Worm (Caenorhabditis elegans) whole organism, early embryonic: ENCODE data around the gene ppfr-4.

ENCODE experiments used
- B0310.2 ChIP-seq: sonication (generic microtip); optimal IDR thresholded peaks from 2 replicates; lab custom pipeline; 2016; ENCODE audit warnings: mild to moderate bottlenecking, missing genetic modification characterization, missing compliant biosample characterization
- F13C5.2 ChIP-seq: sonication (generic microtip); optimal IDR thresholded peaks from 2 replicates; lab custom pipeline; 2017; ENCODE audit warnings: mild to moderate bottlenecking, missing genetic modification characterization, inconsistent platforms, missing compliant biosample characterization
- aly-1 ChIP-seq: sonication (generic microtip); optimal IDR thresholded peaks from 2 replicates; lab custom pipeline; 2016; ENCODE audit warnings: missing genetic modification characterization, missing compliant biosample characterization
- ama-1 ChIP-seq: fragments of 150-350 bp; optimal IDR thresholded peaks from 2 replicates; lab custom pipeline; 2014
- ceh-13 ChIP-seq: fragments of 200-800 bp; sonication (Bioruptor generic); optimal IDR thresholded peaks from 2 replicates; lab custom pipeline; 2018; ENCODE audit warnings: mild to moderate bottlenecking, missing genetic modification characterization, missing compliant biosample characterization
- ceh-36 ChIP-seq: sonication (generic microtip); optimal IDR thresholded peaks from 2 replicates; lab custom pipeline; 2016; ENCODE audit warnings: missing genetic modification characterization, inconsistent platforms, missing compliant biosample characterization
- ets-7 ChIP-seq: sonication (generic microtip); optimal IDR thresholded peaks from 2 replicates; lab custom pipeline; 2016; ENCODE audit warnings: missing genotype, missing genetic modification characterization, missing compliant biosample characterization
- flt-1 ChIP-seq: fragments of 200-800 bp; sonication (Bioruptor generic); IDR thresholded peaks from 2 replicates; pipeline ENCODE4 v1.3.6; 2022; ENCODE audit warnings: missing genetic modification characterization, missing compliant biosample characterization
- hmbx-1 ChIP-seq: sonication (generic microtip); optimal IDR thresholded peaks from 2 replicates; lab custom pipeline; 2016; ENCODE audit warnings: mild to moderate bottlenecking, missing genetic modification characterization, missing compliant biosample characterization
- hmg-4 ChIP-seq: fragments of 200-800 bp; sonication (Bioruptor generic); optimal IDR thresholded peaks from 2 replicates; lab custom pipeline; 2018; ENCODE audit warnings: mild to moderate bottlenecking, missing genetic modification characterization, missing compliant biosample characterization
- hnd-1 ChIP-seq: sonication (generic microtip); optimal IDR thresholded peaks from 2 replicates; lab custom pipeline; 2016; ENCODE audit warnings: missing genetic modification characterization, missing compliant biosample characterization
- pes-1 ChIP-seq: fragments of 200-800 bp; sonication (Bioruptor generic); IDR thresholded peaks from 2 replicates; pipeline ENCODE4 v1.3.6; 2022; ENCODE audit warnings: missing genetic modification reagents, missing genetic modification characterization, missing compliant biosample characterization
- scrt-1 ChIP-seq: fragments of 200-800 bp; sonication (Bioruptor generic); IDR thresholded peaks from 2 replicates; pipeline ENCODE4 v1.3.6; 2022; ENCODE audit warnings: missing genetic modification characterization, missing compliant biosample characterization
- sea-1 ChIP-seq: fragments of 200-800 bp; sonication (Bioruptor generic); conservative IDR thresholded peaks from 2 replicates; pipeline ENCODE4 v1.3.6; 2022; ENCODE audit warnings: missing genetic modification characterization, missing compliant biosample characterization
- tbx-11 ChIP-seq: fragments of 200-800 bp; sonication (Bioruptor generic); IDR thresholded peaks from 2 replicates; pipeline ENCODE4 v1.3.6; 2022; ENCODE audit warnings: missing genetic modification characterization, missing compliant biosample characterization
- tbx-37 ChIP-seq: fragments of 200-800 bp; sonication (Bioruptor generic); conservative IDR thresholded peaks from 2 replicates; pipeline ENCODE4 v1.3.6; 2022; ENCODE audit warnings: missing genetic modification reagents, missing genetic modification characterization, missing compliant biosample characterization
- tra-4 ChIP-seq: sonication (generic microtip); optimal IDR thresholded peaks from 2 replicates; lab custom pipeline; 2017; ENCODE audit warnings: missing genetic modification characterization, missing compliant biosample characterization

ppfr-4 gene

DNA sequence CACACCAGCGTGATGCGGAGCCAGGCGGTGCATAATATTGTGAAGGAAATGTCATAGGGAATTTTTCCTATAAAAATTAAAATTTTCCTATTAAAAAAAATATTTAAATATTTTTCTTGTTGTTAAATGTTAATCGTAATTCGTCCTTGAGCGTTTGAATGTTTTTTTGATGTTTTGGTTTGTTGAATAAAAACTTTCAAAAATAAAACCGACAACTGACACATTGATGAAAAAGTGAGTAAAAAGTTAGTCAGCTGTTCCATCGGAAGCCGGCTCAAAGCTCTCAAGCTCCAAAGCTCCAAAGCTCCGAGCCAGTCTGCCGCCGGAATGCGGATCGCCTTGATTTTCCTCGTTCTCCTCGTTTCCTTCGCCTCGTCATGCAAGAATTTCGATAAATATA lies 1.1 kb upstream of the ppfr-4 start, which contains the start of gene Y71H2B.4:
TSS of gene Y71H2B.4 (plus strand) at position 301 of the 400 bp plus-strand sequence.
- TF ChIP-seq hmbx-1 (tag; lab: Kevin White, UChicago) (no peak), tbx-37 (GFP tag; lab: Robert Waterston, UW) (no peak), F13C5.2 (tag; lab: Kevin White, UChicago) (no peak), aly-1 (tag; lab: Kevin White, UChicago) (no peak), tbx-11 (GFP tag; lab: Robert Waterston, UW) (no peak), ceh-13 (no peak), sea-1 (GFP tag; lab: Robert Waterston, UW) (no peak)

ce11 chrIII:2622870-2623269 lies 3.1 kb downstream of the ppfr-4 start, which contains the start of gene Y71H2B.2:
TSS of gene Y71H2B.2 (plus strand) at chrIII:2623170.
- TF ChIP-seq ceh-13 (no peak), pes-1 (GFP tag; lab: Robert Waterston, UW) (no peak), ets-7 (tag; lab: Kevin White, UChicago) (no peak), hmg-4 (GFP tag; lab: Kevin White, UChicago) (no peak), sea-1 (GFP tag; lab: Robert Waterston, UW) (no peak), hmbx-1 (tag; lab: Kevin White, UChicago) (no peak), hnd-1 (tag; lab: Kevin White, UChicago) (no peak), ceh-36 (tag; lab: Kevin White, UChicago) (no peak), aly-1 (tag; lab: Kevin White, UChicago) (no peak), tra-4 (tag; lab: Kevin White, UChicago) (no peak), flt-1 (GFP tag; lab: Robert Waterston, UW) (no peak)

- no peak for TF ChIP-seq aly-1 (tag; lab: Kevin White, UChicago)
- TF ChIP-seq hnd-1 (tag; lab: Kevin White, UChicago) = no peak
- TF ChIP-seq tbx-11 (GFP tag; lab: Robert Waterston, UW) = no peak
- TF ChIP-seq sea-1 (GFP tag; lab: Robert Waterston, UW) = no peak
- TF ChIP-seq ama-1 (lab: Kevin White, UChicago) = no peak
- no peak for TF ChIP-seq hmg-4 (GFP tag; lab: Kevin White, UChicago)
- TF ChIP-seq F13C5.2 (tag; lab: Kevin White, UChicago) = no peak
- TF ChIP-seq pes-1 (GFP tag; lab: Robert Waterston, UW) = no peak
- no peak for TF ChIP-seq ceh-13
- no peak for TF ChIP-seq ets-7 (tag; lab: Kevin White, UChicago)
- TF ChIP-seq flt-1 (GFP tag; lab: Robert Waterston, UW) = no peak
- TF ChIP-seq hmbx-1 (tag; lab: Kevin White, UChicago) = no peak
- no peak for TF ChIP-seq B0310.2 (tag; lab: Kevin White, UChicago)
- no peak for TF ChIP-seq scrt-1 (GFP tag; lab: Robert Waterston, UW)
- TF ChIP-seq tbx-37 (GFP tag; lab: Robert Waterston, UW) = no peak
- no peak for TF ChIP-seq ceh-36 (tag; lab: Kevin White, UChicago)
- TF ChIP-seq tra-4 (tag; lab: Kevin White, UChicago) = no peak
Measured at ce11 chrIII:2628690-2629089, 9.0 kb downstream of the ppfr-4 start, which contains the start of gene acbp-8. TSS of gene acbp-8 (plus strand) at chrIII:2629013.

ce11 chrIII:2632819-2633398 lies 13.2 kb downstream of the ppfr-4 start:
- TF ChIP-seq scrt-1 (GFP tag; lab: Robert Waterston, UW) = no peak
- TF ChIP-seq tra-4 (tag; lab: Kevin White, UChicago) = no peak
- no peak for TF ChIP-seq ama-1 (lab: Kevin White, UChicago)
- no peak for TF ChIP-seq hnd-1 (tag; lab: Kevin White, UChicago)
- no peak for TF ChIP-seq F13C5.2 (tag; lab: Kevin White, UChicago)

- TF ChIP-seq ama-1 (lab: Kevin White, UChicago) (no peak), pes-1 (GFP tag; lab: Robert Waterston, UW) (no peak)
Measured at ce11 chrIII:2634577-2634976, 14.8 kb downstream of the ppfr-4 start.

DNA sequence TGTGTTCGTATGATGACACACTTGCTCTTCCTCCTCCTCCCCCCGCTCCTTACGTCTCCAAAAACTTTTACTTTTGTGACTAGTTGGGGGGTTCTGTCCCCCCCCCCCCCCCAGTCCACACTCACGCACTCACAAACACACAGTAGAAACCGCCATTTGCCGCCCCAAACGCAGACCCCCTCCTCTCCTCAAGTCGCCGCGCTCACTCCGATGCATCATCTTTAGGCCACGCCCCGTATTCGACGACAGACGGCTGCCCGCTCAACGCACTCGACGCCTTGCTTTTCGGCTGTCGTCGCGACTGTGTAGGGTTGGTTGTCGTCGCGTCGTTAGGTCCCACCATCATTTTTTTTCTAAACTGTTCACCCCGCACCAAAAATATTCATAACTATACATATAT lies 16.4 kb downstream of the ppfr-4 start, which contains the start of gene zmp-2:
TSS of gene zmp-2 (plus strand) at position 247 of the 400 bp plus-strand sequence.
- no peak for TF ChIP-seq pes-1 (GFP tag; lab: Robert Waterston, UW)
- no peak for TF ChIP-seq tbx-37 (GFP tag; lab: Robert Waterston, UW)
- no peak for TF ChIP-seq hnd-1 (tag; lab: Kevin White, UChicago)
- TF ChIP-seq tbx-11 (GFP tag; lab: Robert Waterston, UW) = no peak

DNA sequence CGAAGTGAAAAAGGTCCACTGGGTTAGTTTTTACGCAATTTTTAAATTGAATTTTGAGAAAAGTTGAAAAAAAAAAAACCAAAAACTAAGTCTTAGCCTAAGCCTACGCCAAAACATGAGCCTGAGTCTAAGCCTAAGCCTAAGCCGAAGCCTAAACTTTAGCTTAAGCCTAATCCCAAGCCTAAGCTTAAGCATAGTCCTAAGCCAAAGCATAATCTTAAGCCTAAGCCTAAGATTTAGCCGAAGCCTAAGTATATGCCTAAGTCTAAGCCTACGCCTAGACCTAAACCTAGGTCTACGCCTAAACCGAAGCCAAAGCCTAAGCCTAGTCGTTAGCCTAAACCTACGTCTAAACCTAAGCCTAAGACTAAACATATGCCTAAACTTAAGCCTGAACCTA lies 21.9 kb downstream of the ppfr-4 start:
- TF ChIP-seq ets-7 (tag; lab: Kevin White, UChicago) (no peak), ceh-36 (tag; lab: Kevin White, UChicago) (peak; percentile 52)

DNA sequence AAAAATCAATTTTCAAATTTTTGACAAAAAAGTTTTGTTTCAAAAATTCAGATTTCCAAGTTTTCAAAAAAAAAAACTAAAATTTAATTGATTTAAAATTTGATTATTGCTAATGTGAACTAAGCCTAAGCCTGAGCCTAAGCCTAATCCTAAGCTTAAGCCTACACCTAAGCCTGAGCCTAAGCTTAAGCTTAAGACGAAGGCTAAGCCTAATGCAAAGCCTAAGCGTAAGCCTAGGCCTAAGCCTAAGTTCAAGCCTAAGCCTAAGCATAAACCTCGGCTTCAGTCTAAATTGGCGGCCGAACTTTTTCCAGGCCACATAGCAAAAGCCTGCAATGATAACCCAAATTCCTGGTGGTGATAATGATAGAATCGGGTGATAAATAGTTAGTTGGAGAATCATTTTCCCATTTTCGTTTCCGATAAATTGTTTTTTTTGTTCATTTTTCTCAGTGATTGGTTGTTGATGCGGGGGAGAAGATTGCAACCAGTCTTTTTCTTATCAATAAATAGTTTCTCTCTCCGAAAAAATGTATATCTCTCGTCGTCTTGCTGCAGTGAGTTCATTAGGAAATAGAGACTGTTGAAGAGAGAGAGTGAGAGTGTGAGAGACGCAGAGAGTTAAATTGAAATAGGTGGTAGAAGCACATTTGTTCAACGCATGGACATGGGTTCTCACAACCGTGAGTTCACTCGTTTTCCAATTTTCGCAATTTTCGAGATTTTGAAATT lies 27.6 kb downstream of the ppfr-4 start:
- no peak for TF ChIP-seq flt-1 (GFP tag; lab: Robert Waterston, UW)
- peak; percentile 47 for TF ChIP-seq ceh-36 (tag; lab: Kevin White, UChicago)
